Worm (Caenorhabditis elegans): Measurements from ENCODE around the gene ints-2.

DNA sequence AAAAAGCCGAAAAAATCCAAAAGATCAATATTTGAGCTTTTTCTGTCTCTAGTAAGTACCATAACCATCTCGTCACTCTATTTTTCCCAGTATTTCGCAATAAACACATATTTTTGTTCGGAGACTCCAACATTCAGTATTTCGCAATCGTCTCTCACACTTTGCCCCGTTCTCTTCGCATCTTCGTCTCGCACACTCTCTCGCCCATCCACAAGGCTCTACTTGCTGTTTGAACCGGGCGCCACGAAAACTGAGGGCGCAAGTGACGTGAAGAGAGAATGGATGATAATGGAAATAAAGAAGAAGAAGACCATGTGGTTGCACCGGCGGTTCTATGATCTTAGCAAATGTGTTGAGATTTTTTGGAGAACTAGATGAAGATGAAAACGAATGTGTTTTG is 14.6 kb downstream of the ints-2 start:
- TF ChIP-seq ceh-24 (tag; optimal IDR thresholded peaks at IDR 0.05), result no peak
- TF ChIP-seq ama-1 (optimal IDR thresholded peaks at IDR 0.05), result no peak
- no peak for TF ChIP-seq Y22D7AL.16 (tag; optimal IDR thresholded peaks at IDR 0.05)
- TF ChIP-seq pqm-1 (tag; optimal IDR thresholded peaks at IDR 0.05), result no peak
- TF ChIP-seq pros-1 (tag; optimal IDR thresholded peaks at IDR 0.05), result no peak

All from whole organism, late embryonic.